Fruit fly (Drosophila melanogaster) whole organism, embryonic: Measurements from ENCODE around the gene scyl.

Source experiments
- Abd-B ChIP-seq: fragments of 200-800 bp; sonication (Bioruptor generic); optimal IDR thresholded peaks from 2 replicates; lab custom pipeline; 2018; ENCODE audit warnings: missing biosample characterization, mild to moderate bottlenecking, missing genetic modification characterization, moderate library complexity
- Asciz ChIP-seq: fragments of 200-800 bp; sonication (Bioruptor generic); optimal IDR thresholded peaks from 2 replicates; lab custom pipeline; 2017; ENCODE audit warnings: missing biosample characterization, mild to moderate bottlenecking, missing genetic modification characterization, missing genetic modification reagents
- CG10321 ChIP-seq: fragments of 200-800 bp; sonication (Bioruptor generic); IDR thresholded peaks from 2 replicates; pipeline ENCODE4 v1.3.6; 2022; ENCODE audit warnings: missing biosample characterization, missing genetic modification characterization
- CG11093 ChIP-seq: fragments of 200-800 bp; sonication (Bioruptor generic); IDR thresholded peaks from 3 replicates; pipeline ENCODE4 v1.3.6; 2022; ENCODE audit warnings: missing biosample characterization, missing genetic modification characterization
- CG11456 ChIP-seq: fragments of 200-800 bp; sonication (Bioruptor generic); IDR thresholded peaks from 3 replicates; pipeline ENCODE4 v1.3.6; 2022; ENCODE audit warnings: missing biosample characterization, missing genetic modification characterization
- CG11504 ChIP-seq: fragments of 200-800 bp; sonication (Bioruptor generic); optimal IDR thresholded peaks from 3 replicates; lab custom pipeline; 2019; ENCODE audit warnings: missing biosample characterization, mild to moderate bottlenecking, missing genetic modification characterization, moderate library complexity
- CG11695 ChIP-seq: fragments of 200-800 bp; sonication (Bioruptor generic); IDR thresholded peaks from 3 replicates; pipeline ENCODE4 v1.3.6; 2022; ENCODE audit warnings: missing biosample characterization, missing genetic modification characterization
- CG12155 ChIP-seq: fragments of 200-800 bp; sonication (Bioruptor generic); optimal IDR thresholded peaks from 3 replicates; lab custom pipeline; 2016; ENCODE audit warnings: missing biosample characterization, missing genetic modification characterization
- CG12391 ChIP-seq: fragments of 200-800 bp; sonication (Bioruptor generic); optimal IDR thresholded peaks from 3 replicates; lab custom pipeline; 2018; ENCODE audit warnings: missing biosample characterization, mild to moderate bottlenecking, missing genetic modification characterization, moderate library complexity
- CG13624 ChIP-seq: fragments of 200-800 bp; sonication (Bioruptor generic); optimal IDR thresholded peaks from 2 replicates; lab custom pipeline; 2016; ENCODE audit warnings: missing biosample characterization, missing genetic modification characterization
- CG13775 ChIP-seq: fragments of 200-800 bp; sonication (Bioruptor generic); optimal IDR thresholded peaks from 3 replicates; lab custom pipeline; 2017; ENCODE audit warnings: missing biosample characterization, mild to moderate bottlenecking, missing genetic modification characterization
- CG14014 ChIP-seq: fragments of 200-800 bp; sonication (Bioruptor generic); IDR thresholded peaks from 2 replicates; pipeline ENCODE4 v1.3.6; 2022; ENCODE audit warnings: missing biosample characterization, missing genetic modification characterization
- CG15514 ChIP-seq: fragments of 200-800 bp; sonication (Bioruptor generic); optimal IDR thresholded peaks from 3 replicates; lab custom pipeline; 2017; ENCODE audit warnings: missing biosample characterization, missing genetic modification characterization, mild to moderate bottlenecking, moderate library complexity, missing genetic modification reagents
- CG1603 ChIP-seq: fragments of 200-800 bp; sonication (Bioruptor generic); optimal IDR thresholded peaks from 2 replicates; lab custom pipeline; 2019; ENCODE audit warnings: missing biosample characterization, mild to moderate bottlenecking, missing genetic modification characterization, moderate library complexity
- CG17385 ChIP-seq: fragments of 200-800 bp; sonication (Bioruptor generic); optimal IDR thresholded peaks from 3 replicates; lab custom pipeline; 2018; ENCODE audit warnings: missing biosample characterization, mild to moderate bottlenecking, missing genetic modification characterization
- CG2678 ChIP-seq: fragments of 200-800 bp; sonication (Bioruptor generic); optimal IDR thresholded peaks from 3 replicates; lab custom pipeline; 2019; ENCODE audit warnings: missing biosample characterization, mild to moderate bottlenecking, missing genetic modification characterization, moderate library complexity
- CG34224 ChIP-seq: fragments of 200-800 bp; sonication (Bioruptor generic); IDR thresholded peaks from 3 replicates; pipeline ENCODE4 v1.3.6; 2022; ENCODE audit warnings: missing biosample characterization, missing genetic modification characterization; ENCODE audit not compliant: partially characterized antibody
- CG34422 ChIP-seq: fragments of 200-800 bp; sonication (Bioruptor generic); IDR thresholded peaks from 3 replicates; pipeline ENCODE4 v1.3.6; 2022; ENCODE audit warnings: missing biosample characterization, missing genetic modification characterization
- CG3726 ChIP-seq: fragments of 200-800 bp; sonication (Bioruptor generic); IDR thresholded peaks from 3 replicates; pipeline ENCODE4, ENCODE4 v1.3.6; 2022; ENCODE audit warnings: missing biosample characterization, missing genetic modification characterization
- CG3995 ChIP-seq: fragments of 200-800 bp; sonication (Bioruptor generic); optimal IDR thresholded peaks from 3 replicates; lab custom pipeline; 2016; ENCODE audit warnings: missing biosample characterization, missing genetic modification characterization
- CG4617 ChIP-seq: fragments of 200-800 bp; sonication (Bioruptor generic); optimal IDR thresholded peaks from 3 replicates; lab custom pipeline; 2016; ENCODE audit warnings: missing biosample characterization, missing genetic modification characterization, borderline replicate concordance
- CG6765 ChIP-seq: fragments of 200-800 bp; sonication (Bioruptor generic); optimal IDR thresholded peaks from 3 replicates; lab custom pipeline; 2017; ENCODE audit warnings: missing biosample characterization, mild to moderate bottlenecking, missing genetic modification characterization
- CG6813 ChIP-seq: fragments of 200-800 bp; sonication (Bioruptor generic); optimal IDR thresholded peaks from 2 replicates; lab custom pipeline; 2017; ENCODE audit warnings: missing biosample characterization, missing genetic modification characterization, mild to moderate bottlenecking, moderate library complexity, missing genetic modification reagents
- CG8290 ChIP-seq, 3 experiments: fragments of 200-800 bp; sonication (Bioruptor generic); optimal IDR thresholded peaks; 2 replicates each; lab custom pipeline; 2016 to 2019; ENCODE audit warnings: missing biosample characterization in 3 of 3, missing genetic modification characterization in 3 of 3, mild to moderate bottlenecking in 2 of 3, moderate library complexity in 1 of 3
- CG9215 ChIP-seq: fragments of 200-800 bp; sonication (Bioruptor generic); IDR thresholded peaks from 2 replicates; pipeline ENCODE4 v1.3.6; 2022; ENCODE audit warnings: missing biosample characterization, missing genetic modification characterization
- CG9437 ChIP-seq: fragments of 200-800 bp; sonication (Bioruptor generic); optimal IDR thresholded peaks from 2 replicates; lab custom pipeline; 2018; ENCODE audit warnings: missing biosample characterization, mild to moderate bottlenecking, missing genetic modification characterization
- CG9727 ChIP-seq: fragments of 200-800 bp; sonication (Bioruptor generic); optimal IDR thresholded peaks from 3 replicates; lab custom pipeline; 2017; ENCODE audit warnings: missing biosample characterization, mild to moderate bottlenecking, missing genetic modification characterization
- Dbx ChIP-seq: fragments of 200-800 bp; sonication (Bioruptor generic); IDR thresholded peaks from 3 replicates; pipeline ENCODE4 v1.3.6; 2022; ENCODE audit warnings: missing biosample characterization, missing genetic modification characterization
- Hr3 ChIP-seq: fragments of 200-800 bp; sonication (Bioruptor generic); optimal IDR thresholded peaks from 3 replicates; lab custom pipeline; 2016; ENCODE audit warnings: missing biosample characterization, missing genetic modification characterization
- Hr51 ChIP-seq, 2 experiments: fragments of 200-800 bp; sonication (Bioruptor generic); optimal IDR thresholded peaks; 2 replicates in 1 of 2; 3 replicates in 1 of 2; lab custom pipeline; 2016 to 2018; ENCODE audit warnings: missing biosample characterization in 2 of 2, missing genetic modification characterization in 2 of 2, mild to moderate bottlenecking in 1 of 2, moderate library complexity in 1 of 2
- Hr78 ChIP-seq, 2 experiments: fragments of 200-800 bp in 1 of 2; fragments of >200 bp in 1 of 2; sonication (Bioruptor generic) in 1 of 2; optimal IDR thresholded peaks; 2 replicates each; lab custom pipeline; 2017 to 2019; ENCODE audit warnings: missing biosample characterization in 2 of 2, missing genetic modification characterization in 2 of 2, mild to moderate bottlenecking in 1 of 2, moderate library complexity in 1 of 2
- PHDP ChIP-seq: fragments of 200-800 bp; sonication (Bioruptor generic); optimal IDR thresholded peaks from 3 replicates; lab custom pipeline; 2018; ENCODE audit warnings: missing biosample characterization, mild to moderate bottlenecking, missing genetic modification characterization, moderate library complexity
- Rfx ChIP-seq: fragments of 200-800 bp; sonication (Bioruptor generic); IDR thresholded peaks from 2 replicates; pipeline ENCODE4 v1.3.6; 2022; ENCODE audit warnings: missing biosample characterization, missing genetic modification characterization
- Side ChIP-seq: fragments of 200-800 bp; sonication (Bioruptor generic); optimal IDR thresholded peaks from 2 replicates; lab custom pipeline; 2016; ENCODE audit warnings: missing biosample characterization, missing genetic modification characterization
- abd-A ChIP-seq: fragments of 200-800 bp; sonication (Bioruptor generic); optimal IDR thresholded peaks from 3 replicates; lab custom pipeline; 2019; ENCODE audit warnings: missing biosample characterization, mild to moderate bottlenecking, missing genetic modification characterization, moderate library complexity
- ash1 ChIP-seq: fragments of 200-800 bp; sonication (Bioruptor generic); optimal IDR thresholded peaks from 2 replicates; lab custom pipeline; 2018; ENCODE audit warnings: missing biosample characterization, mild to moderate bottlenecking, missing genetic modification characterization
- cwo ChIP-seq: fragments of 200-800 bp; sonication (Bioruptor generic); optimal IDR thresholded peaks from 3 replicates; lab custom pipeline; 2017; ENCODE audit warnings: missing biosample characterization, missing genetic modification characterization, mild to moderate bottlenecking, moderate library complexity, missing genetic modification reagents
- dm ChIP-seq: fragments of 200-800 bp; sonication (Bioruptor generic); optimal IDR thresholded peaks from 3 replicates; lab custom pipeline; 2016; ENCODE audit warnings: missing biosample characterization, missing genetic modification characterization
- dpn ChIP-seq, 2 experiments: fragments of 200-800 bp; sonication (Bioruptor generic); optimal IDR thresholded peaks; 3 replicates each; lab custom pipeline; 2016; ENCODE audit warnings: missing biosample characterization in 2 of 2, missing genetic modification characterization in 2 of 2
- dysf ChIP-seq: fragments of 200-800 bp; sonication (Bioruptor generic); IDR thresholded peaks from 3 replicates; pipeline ENCODE4 v1.3.6; 2022; ENCODE audit warnings: missing biosample characterization, missing genetic modification characterization
- gcm2 ChIP-seq: fragments of 200-800 bp; sonication (Bioruptor generic); optimal IDR thresholded peaks from 2 replicates; lab custom pipeline; 2016; ENCODE audit warnings: missing biosample characterization, missing genetic modification characterization
- grau ChIP-seq: fragments of 200-800 bp; optimal IDR thresholded peaks from 3 replicates; lab custom pipeline; 2019; ENCODE audit warnings: missing biosample characterization, mild to moderate bottlenecking, missing genetic modification characterization, moderate library complexity
- lbe ChIP-seq: fragments of 200-800 bp; sonication (Bioruptor generic); optimal IDR thresholded peaks from 2 replicates; lab custom pipeline; 2016; ENCODE audit warnings: missing biosample characterization, mild to moderate bottlenecking, missing genetic modification characterization
- phol ChIP-seq: fragments of 200-800 bp; sonication (Bioruptor generic); optimal IDR thresholded peaks from 3 replicates; lab custom pipeline; 2018; ENCODE audit warnings: missing biosample characterization, mild to moderate bottlenecking, missing genetic modification characterization, moderate library complexity
- sr ChIP-seq: fragments of 200-800 bp; sonication (Bioruptor generic); IDR thresholded peaks from 3 replicates; pipeline ENCODE4 v1.3.6; 2022; ENCODE audit warnings: missing biosample characterization, missing genetic modification characterization
- tgo ChIP-seq: fragments of 200-800 bp; sonication (Bioruptor generic); IDR thresholded peaks from 3 replicates; pipeline ENCODE4 v1.3.6; 2022; ENCODE audit warnings: missing biosample characterization, missing genetic modification characterization
- z ChIP-seq: fragments of 200-800 bp; sonication (Bioruptor generic); IDR thresholded peaks from 3 replicates; pipeline ENCODE4 v1.3.6; 2022; ENCODE audit warnings: missing biosample characterization, missing genetic modification characterization

The scyl gene

dm6 chr3L:11291298-11292167 is 39.4 kb downstream of the scyl start (continued):
- TF ChIP-seq CG14014 (peak; percentile 63), dm (no peak), CG13775 (peak; percentile 51), CG17385 (GFP tag; lab: Kevin White, UChicago) (peak; percentile 37), tgo (peak; percentile 54), CG1603 (tag; lab: Kevin White, UChicago) (peak; percentile 3), Hr3 (GFP tag; lab: Kevin White, UChicago) (peak; percentile 27), Hr51 (GFP tag; optimal IDR thresholded peaks at IDR 0.05; lab: Kevin White, UChicago) (peak in 1 of 2 experiments; percentile 72), CG3726 (GFP tag; lab: Robert Waterston, UW) (no peak), CG13624 (GFP tag; lab: Kevin White, UChicago) (no peak), PHDP (tag; lab: Kevin White, UChicago) (peak; percentile 58), CG15514 (peak; percentile 27), CG4617 (GFP tag; lab: Kevin White, UChicago) (no peak), CG34224 (GFP tag; lab: Robert Waterston, UW) (no peak; the same call in 2 of the 3 replicates), CG3995 (no peak), CG9215 (GFP tag; lab: Robert Waterston, UW) (0 out of 2 replicates have a peak, but pooled peaks have one; percentile 11), Abd-B (GFP tag; lab: Kevin White, UChicago) (peak; percentile 42), gcm2 (GFP tag; lab: Kevin White, UChicago) (no peak), CG11504 (tag; lab: Kevin White, UChicago) (peak; percentile 72), Asciz (peak; percentile 22), Side (GFP tag; lab: Kevin White, UChicago) (no peak), grau (tag; lab: Kevin White, UChicago) (peak; percentile 46), CG6813 (GFP tag; lab: Kevin White, UChicago) (peak; percentile 38), CG12391 (tag; lab: Kevin White, UChicago) (peak; percentile 44), z (GFP tag; lab: Robert Waterston, UW) (0 out of 3 replicates have a peak, but pooled peaks have one; percentile 42), CG10321 (GFP tag; lab: Robert Waterston, UW) (no peak), CG11456 (peak; percentile 58; the same call in 2 of the 3 replicates), abd-A (tag; lab: Kevin White, UChicago) (peak; percentile 94), lbe (GFP tag; lab: Kevin White, UChicago) (no peak), CG11695 (GFP tag; lab: Robert Waterston, UW) (peak; percentile 40; the same call in 1 of the 3 replicates), CG2678 (tag; lab: Kevin White, UChicago) (peak; percentile 45), CG12155 (peak; percentile 4), CG34422 (GFP tag; lab: Robert Waterston, UW) (peak; percentile 70; the same call in 2 of the 3 replicates), Hr78 (GFP tag; optimal IDR thresholded peaks at IDR 0.05; lab: Kevin White, UChicago) (no peak), CG9437 (GFP tag; lab: Kevin White, UChicago) (peak; percentile 47), CG8290 (GFP tag; optimal IDR thresholded peaks at IDR 0.05; lab: Kevin White, UChicago) (no peak), CG8290 (tag; optimal IDR thresholded peaks at IDR 0.05; lab: Kevin White, UChicago) (peak in 1 of 2 experiments; percentile 74), dpn (GFP tag; optimal IDR thresholded peaks at IDR 0.05; lab: Kevin White, UChicago) (peak in 1 of 2 experiments; percentile 19), cwo (GFP tag; lab: Kevin White, UChicago) (peak; percentile 35), ash1 (no peak), phol (tag; lab: Kevin White, UChicago) (peak; percentile 54), Rfx (GFP tag; lab: Robert Waterston, UW) (peak; percentile 63), CG9727 (GFP tag; lab: Kevin White, UChicago) (peak; percentile 27), Dbx (GFP tag; lab: Robert Waterston, UW) (peak; percentile 70), dysf (GFP tag; lab: Robert Waterston, UW) (peak; percentile 65), sr (GFP tag; lab: Robert Waterston, UW) (0 out of 3 replicates have a peak, but pooled peaks have one; percentile 52), CG11093 (GFP tag; lab: Robert Waterston, UW) (no peak), CG6765 (GFP tag; lab: Kevin White, UChicago) (peak; percentile 48)
